In genomic region chrX:19615990-19616663, dm6 we compare ENCODE assay signal across 2 fruit fly cellular contexts.
A peak's percentile ranks its signal among the peaks of the same experiment; 100 is the strongest.
TF ChIP-seq lines count a peak whose summit lies in the region.

CG14210 (plus strand) TSS chrX:19616196.

- no peak for TF ChIP-seq CTCF in whole organism, embryonic (GFP tag; optimal IDR thresholded peaks at IDR 0.05; lab: Kevin White, UChicago)

TF ChIP-seq in whole organism, adult, 20 proteins besides CTCF, POLR2A, EP300 and RAD21:
- no peak for TF ChIP-seq CG7101 (tag; optimal IDR thresholded peaks at IDR 0.05; lab: Kevin White, UChicago)
- TF ChIP-seq pad (GFP tag; optimal IDR thresholded peaks at IDR 0.05; lab: Kevin White, UChicago), result no peak
- no peak for TF ChIP-seq ovo (GFP tag; optimal IDR thresholded peaks at IDR 0.05; lab: Kevin White, UChicago)
- no peak for TF ChIP-seq toe (GFP tag; optimal IDR thresholded peaks at IDR 0.05; lab: Kevin White, UChicago)
- TF ChIP-seq CG1620 (GFP tag; optimal IDR thresholded peaks at IDR 0.05; lab: Kevin White, UChicago), result no peak
- TF ChIP-seq Hr96 (GFP tag; optimal IDR thresholded peaks at IDR 0.05; lab: Kevin White, UChicago), result no peak
- TF ChIP-seq CG33017 (tag; optimal IDR thresholded peaks at IDR 0.05; lab: Kevin White, UChicago), result no peak
- TF ChIP-seq CG7045 (GFP tag; optimal IDR thresholded peaks at IDR 0.05; lab: Kevin White, UChicago), result no peak
- no peak for TF ChIP-seq cic (GFP tag; optimal IDR thresholded peaks at IDR 0.05; lab: Kevin White, UChicago)
- TF ChIP-seq bab1 (GFP tag; optimal IDR thresholded peaks at IDR 0.05; lab: Kevin White, UChicago), result peak; percentile 65
- peak; percentile 97 for TF ChIP-seq Mnt (GFP tag; optimal IDR thresholded peaks at IDR 0.05; lab: Kevin White, UChicago)
- TF ChIP-seq cnc (optimal IDR thresholded peaks at IDR 0.05; lab: Kevin White, UChicago), result peak; percentile 73 to 89
- TF ChIP-seq CG11617 (GFP tag; optimal IDR thresholded peaks at IDR 0.05; lab: Kevin White, UChicago), result peak; percentile 1
- no peak for TF ChIP-seq Clk (GFP tag; optimal IDR thresholded peaks at IDR 0.05; lab: Kevin White, UChicago)
- TF ChIP-seq CG5204 (GFP tag; optimal IDR thresholded peaks at IDR 0.05; lab: Kevin White, UChicago), result no peak

TF ChIP-seq in whole organism, embryonic, 481 proteins besides CTCF, POLR2A, EP300 and RAD21 (continues in another document):
- TF ChIP-seq CG10267 (tag; optimal IDR thresholded peaks at IDR 0.05; lab: Kevin White, UChicago) (peak; percentile 9), CG12155 (GFP tag; optimal IDR thresholded peaks at IDR 0.05; lab: Kevin White, UChicago) (no peak), hb (GFP tag; IDR thresholded peaks at IDR 0.05; lab: Robert Waterston, UW; ENCODE audit: partially characterized antibody) (peak; percentile 66; the same call in 1 of the 3 replicates), zen2 (GFP tag; IDR thresholded peaks at IDR 0.05; lab: Robert Waterston, UW; ENCODE audit: partially characterized antibody) (peak; percentile 78), dati (GFP tag; IDR thresholded peaks at IDR 0.05; lab: Robert Waterston, UW) (no peak), CG2889 (GFP tag; IDR thresholded peaks at IDR 0.05; lab: Robert Waterston, UW) (no peak), Dip3 (GFP tag; optimal IDR thresholded peaks at IDR 0.05; lab: Kevin White, UChicago) (no peak), Tbp (GFP tag; optimal IDR thresholded peaks at IDR 0.05; lab: Kevin White, UChicago) (no peak), CG10565 (GFP tag; optimal IDR thresholded peaks at IDR 0.05; lab: Kevin White, UChicago) (no peak), CG1603 (tag; optimal IDR thresholded peaks at IDR 0.05; lab: Kevin White, UChicago) (peak; percentile 50), trem (tag; optimal IDR thresholded peaks at IDR 0.05; lab: Kevin White, UChicago) (peak; percentile 45), CG17912 (GFP tag; optimal IDR thresholded peaks at IDR 0.05; lab: Kevin White, UChicago) (no peak), nerfin-2 (GFP tag; IDR thresholded peaks at IDR 0.05; lab: Robert Waterston, UW; ENCODE audit: partially characterized antibody) (peak; percentile 56; the same call in 1 of the 2 replicates), ato (GFP tag; IDR thresholded peaks at IDR 0.05; lab: Robert Waterston, UW; ENCODE audit: partially characterized antibody) (peak; percentile 69), Trl (optimal IDR thresholded peaks at IDR 0.05; lab: Kevin White, UChicago) (no peak), Trl (GFP tag; optimal IDR thresholded peaks at IDR 0.05; lab: Kevin White, UChicago) (no peak), insv (GFP tag; optimal IDR thresholded peaks at IDR 0.05; lab: Kevin White, UChicago) (no peak), Dll (GFP tag; IDR thresholded peaks at IDR 0.05; lab: Robert Waterston, UW; ENCODE audit: partially characterized antibody) (peak; percentile 62; the same call in 3 of the 4 replicates), CG7928 (GFP tag; optimal IDR thresholded peaks at IDR 0.05; lab: Kevin White, UChicago) (no peak), en (GFP tag; optimal IDR thresholded peaks at IDR 0.05; lab: Kevin White, UChicago) (no peak), ewg (GFP tag; optimal IDR thresholded peaks at IDR 0.05; lab: Kevin White, UChicago) (no peak), maf-S (GFP tag; optimal IDR thresholded peaks at IDR 0.05; lab: Kevin White, UChicago) (no peak), repo (GFP tag; optimal IDR thresholded peaks at IDR 0.05; lab: Kevin White, UChicago) (no peak), HmgZ (tag; optimal IDR thresholded peaks at IDR 0.05; lab: Kevin White, UChicago) (peak; percentile 7), fu2 (GFP tag; optimal IDR thresholded peaks at IDR 0.05; lab: Kevin White, UChicago) (no peak), ems (GFP tag; optimal IDR thresholded peaks at IDR 0.05; lab: Kevin White, UChicago) (no peak), chm (GFP tag; IDR thresholded peaks at IDR 0.05; lab: Robert Waterston, UW) (no peak), E2f2 (GFP tag; IDR thresholded peaks at IDR 0.05; lab: Robert Waterston, UW) (peak; percentile 91), Doc2 (GFP tag; IDR thresholded peaks at IDR 0.05; lab: Robert Waterston, UW) (no peak), sens (GFP tag; lab: Kevin White, UChicago) (peak; percentile 19), nau (GFP tag; optimal IDR thresholded peaks at IDR 0.05; lab: Kevin White, UChicago) (no peak), CG13894 (tag; optimal IDR thresholded peaks at IDR 0.05; lab: Kevin White, UChicago) (no peak), CG13287 (GFP tag; IDR thresholded peaks at IDR 0.05; lab: Robert Waterston, UW; ENCODE audit: partially characterized antibody) (peak; percentile 71), CoRest (tag; optimal IDR thresholded peaks at IDR 0.05; lab: Kevin White, UChicago) (no peak), CG14860 (GFP tag; IDR thresholded peaks at IDR 0.05; lab: Robert Waterston, UW; ENCODE audit: partially characterized antibody) (peak; percentile 52; the same call in 2 of the 3 replicates), bowl (GFP tag; IDR thresholded peaks at IDR 0.05; lab: Robert Waterston, UW) (no peak), H15 (GFP tag; IDR thresholded peaks at IDR 0.05; lab: Robert Waterston, UW) (no peak), nerfin-1 (tag; optimal IDR thresholded peaks at IDR 0.05; lab: Kevin White, UChicago) (no peak), CG7987 (GFP tag; optimal IDR thresholded peaks at IDR 0.05; lab: Kevin White, UChicago) (peak; percentile 2), tna (GFP tag; IDR thresholded peaks at IDR 0.05; lab: Robert Waterston, UW; ENCODE audit: partially characterized antibody) (peak; percentile 83), Oaz (GFP tag; IDR thresholded peaks at IDR 0.05; lab: Robert Waterston, UW) (no peak), Hand (GFP tag; optimal IDR thresholded peaks at IDR 0.05; lab: Kevin White, UChicago) (no peak), Bgb (GFP tag; IDR thresholded peaks at IDR 0.05; lab: Robert Waterston, UW; ENCODE audit: partially characterized antibody) (peak; percentile 71), Sry-β (GFP tag; optimal IDR thresholded peaks at IDR 0.05; lab: Kevin White, UChicago) (no peak), Abd-B (GFP tag; optimal IDR thresholded peaks at IDR 0.05; lab: Kevin White, UChicago) (no peak), ranshi (GFP tag; IDR thresholded peaks at IDR 0.05; lab: Robert Waterston, UW) (no peak), CG4707 (GFP tag; optimal IDR thresholded peaks at IDR 0.05; lab: Kevin White, UChicago) (no peak), CG7556 (GFP tag; optimal IDR thresholded peaks at IDR 0.05; lab: Kevin White, UChicago) (no peak), Mrtf (GFP tag; IDR thresholded peaks at IDR 0.05; lab: Robert Waterston, UW) (no peak), CG13123 (GFP tag; optimal IDR thresholded peaks at IDR 0.05; lab: Kevin White, UChicago) (no peak), CG8388 (GFP tag; optimal IDR thresholded peaks at IDR 0.05; lab: Kevin White, UChicago) (no peak), CG1602 (GFP tag; optimal IDR thresholded peaks at IDR 0.05; lab: Kevin White, UChicago) (no peak), YL-1 (GFP tag; optimal IDR thresholded peaks at IDR 0.05; lab: Kevin White, UChicago) (peak; percentile 52), NfI (GFP tag; optimal IDR thresholded peaks at IDR 0.05; lab: Kevin White, UChicago) (no peak), Oli (tag; optimal IDR thresholded peaks at IDR 0.05; lab: Kevin White, UChicago) (no peak), CG6791 (GFP tag; IDR thresholded peaks at IDR 0.05; lab: Robert Waterston, UW; ENCODE audit: partially characterized antibody) (peak; percentile 75; the same call in 2 of the 3 replicates), Ets65A (GFP tag; lab: Kevin White, UChicago) (no peak), CG12942 (GFP tag; optimal IDR thresholded peaks at IDR 0.05; lab: Kevin White, UChicago) (no peak), knrl (GFP tag; IDR thresholded peaks at IDR 0.05; lab: Robert Waterston, UW; ENCODE audit: partially characterized antibody) (peak; percentile 45; the same call in 2 of the 3 replicates), CG15696 (tag; optimal IDR thresholded peaks at IDR 0.05; lab: Kevin White, UChicago) (no peak), sob (GFP tag; IDR thresholded peaks at IDR 0.05; lab: Robert Waterston, UW) (no peak), dpn (GFP tag; optimal IDR thresholded peaks at IDR 0.05; lab: Kevin White, UChicago) (no peak), Opbp (GFP tag; IDR thresholded peaks at IDR 0.05; lab: Robert Waterston, UW; ENCODE audit: partially characterized antibody) (peak; percentile 72; the same call in 2 of the 3 replicates), pzg (GFP tag; optimal IDR thresholded peaks at IDR 0.05; lab: Kevin White, UChicago) (peak; percentile 57), Sry-δ (GFP tag; optimal IDR thresholded peaks at IDR 0.05; lab: Kevin White, UChicago) (peak; percentile 52), Fer1 (GFP tag; optimal IDR thresholded peaks at IDR 0.05; lab: Kevin White, UChicago) (peak; percentile 2), bbx (GFP tag; IDR thresholded peaks at IDR 0.05; lab: Robert Waterston, UW; ENCODE audit: partially characterized antibody) (peak; percentile 75), BEAF-32 (GFP tag; optimal IDR thresholded peaks at IDR 0.05; lab: Kevin White, UChicago) (peak; percentile 57), MBD-R2 (GFP tag; IDR thresholded peaks at IDR 0.05; lab: Robert Waterston, UW) (peak; percentile 70), Fer3 (tag; optimal IDR thresholded peaks at IDR 0.05; lab: Kevin White, UChicago) (no peak), Scr (GFP tag; IDR thresholded peaks at IDR 0.05; lab: Robert Waterston, UW; ENCODE audit: partially characterized antibody) (peak; percentile 66), MESR4 (GFP tag; optimal IDR thresholded peaks at IDR 0.05; lab: Kevin White, UChicago) (peak; percentile 57), vvl (GFP tag; IDR thresholded peaks at IDR 0.05; lab: Robert Waterston, UW) (no peak), ac (GFP tag; optimal IDR thresholded peaks at IDR 0.05; lab: Kevin White, UChicago) (no peak), Ets97D (GFP tag; optimal IDR thresholded peaks at IDR 0.05; lab: Kevin White, UChicago) (peak; percentile 32), NC2α (GFP tag; optimal IDR thresholded peaks at IDR 0.05; lab: Kevin White, UChicago) (no peak), Awh (GFP tag; IDR thresholded peaks at IDR 0.05; lab: Robert Waterston, UW) (no peak), pfk (GFP tag; optimal IDR thresholded peaks at IDR 0.05; lab: Kevin White, UChicago) (peak; percentile 70)
